Fruit fly (Drosophila melanogaster): ENCODE data around the gene CG3726.

dm6 chrX:5891666-5892444 lies 25.0 kb upstream of the CG3726 start:
- TF ChIP-seq CG8478 (optimal IDR thresholded peaks at IDR 0.05) = no peak
- no peak for TF ChIP-seq CTCF (optimal IDR thresholded peaks at IDR 0.05)
